Worm (Caenorhabditis elegans) whole organism, mixed stage, embryonic: Measurements from ENCODE around the gene lgc-25.

Experiments
- M03D4.4 ChIP-seq: sonication (generic microtip); optimal IDR thresholded peaks from 2 replicates; lab custom pipeline; 2017; ENCODE audit warnings: mild to moderate bottlenecking, missing genetic modification characterization, missing compliant biosample characterization
- bed-3 ChIP-seq: fragments of 200-800 bp; sonication (Bioruptor generic); optimal IDR thresholded peaks from 3 replicates; lab custom pipeline; 2018; ENCODE audit warnings: mild to moderate bottlenecking, missing genetic modification characterization, moderate library complexity, missing compliant biosample characterization
- blmp-1 ChIP-seq: fragments of 150-350 bp; optimal IDR thresholded peaks from 2 replicates; lab custom pipeline; 2014; ENCODE audit warnings: missing biosample characterization, missing genetic modification characterization
- ceh-39 ChIP-seq: fragments of 150-350 bp; optimal IDR thresholded peaks from 2 replicates; lab custom pipeline; 2014; ENCODE audit warnings: missing biosample characterization, missing genetic modification characterization
- ceh-43 ChIP-seq: fragments of 200-800 bp; sonication (Bioruptor generic); optimal IDR thresholded peaks from 2 replicates; lab custom pipeline; 2018; ENCODE audit warnings: mild to moderate bottlenecking, missing genetic modification characterization, moderate library complexity, missing compliant biosample characterization
- ceh-83 ChIP-seq: fragments of 200-800 bp; sonication (Bioruptor generic); optimal IDR thresholded peaks from 2 replicates; lab custom pipeline; 2018; ENCODE audit warnings: mild to moderate bottlenecking, missing genetic modification characterization, missing compliant biosample characterization
- ces-1 ChIP-seq: fragments of 150-350 bp; optimal IDR thresholded peaks from 2 replicates; lab custom pipeline; 2014; ENCODE audit warnings: missing biosample characterization, missing genetic modification reagents, missing genetic modification characterization
- cnd-1 ChIP-seq: fragments of 200-800 bp; sonication (Bioruptor generic); optimal IDR thresholded peaks from 2 replicates; lab custom pipeline; 2018; ENCODE audit warnings: mild to moderate bottlenecking, missing genetic modification characterization, missing compliant biosample characterization
- drap-1 ChIP-seq: fragments of 200-800 bp; sonication (Bioruptor generic); optimal IDR thresholded peaks from 3 replicates; lab custom pipeline; 2018; ENCODE audit warnings: mild to moderate bottlenecking, missing genetic modification characterization, missing compliant biosample characterization
- elt-1 ChIP-seq: sonication (generic microtip); optimal IDR thresholded peaks from 2 replicates; lab custom pipeline; 2017; ENCODE audit warnings: missing genetic modification characterization, mild to moderate bottlenecking, missing compliant biosample characterization, antibody characterized with exemption, moderate library complexity, borderline replicate concordance; ENCODE audit not compliant: insufficient read depth
- elt-3 ChIP-seq: fragments of 150-350 bp; optimal IDR thresholded peaks from 2 replicates; lab custom pipeline; 2014; ENCODE audit warnings: missing biosample characterization, missing genetic modification characterization
- ham-2 ChIP-seq: fragments of 200-800 bp; sonication (Bioruptor generic); optimal IDR thresholded peaks from 2 replicates; lab custom pipeline; 2018; ENCODE audit warnings: mild to moderate bottlenecking, missing genetic modification characterization, missing compliant biosample characterization
- hlh-1 ChIP-seq: fragments of 150-350 bp; optimal IDR thresholded peaks from 2 replicates; lab custom pipeline; 2014; ENCODE audit warnings: missing biosample characterization, missing genetic modification reagents, missing genetic modification characterization
- lin-13 ChIP-seq: fragments of 150-350 bp; optimal IDR thresholded peaks from 2 replicates; lab custom pipeline; 2014; ENCODE audit warnings: missing biosample characterization, missing genetic modification characterization
- lin-32 ChIP-seq: fragments of 200-800 bp; sonication (Bioruptor generic); optimal IDR thresholded peaks from 2 replicates; lab custom pipeline; 2018; ENCODE audit warnings: mild to moderate bottlenecking, missing genetic modification characterization, missing compliant biosample characterization
- lsy-2 ChIP-seq: fragments of 150-350 bp; optimal IDR thresholded peaks from 2 replicates; lab custom pipeline; 2014; ENCODE audit warnings: missing biosample characterization, missing genetic modification characterization
- mab-5 ChIP-seq: fragments of 150-350 bp; optimal IDR thresholded peaks from 2 replicates; lab custom pipeline; 2014; ENCODE audit warnings: missing biosample characterization, missing genetic modification characterization
- mep-1 ChIP-seq: fragments of 150-350 bp; optimal IDR thresholded peaks from 2 replicates; lab custom pipeline; 2017; ENCODE audit warnings: missing biosample characterization, missing genetic modification reagents, missing genetic modification characterization, inconsistent platforms
- nhr-12 ChIP-seq: fragments of 150-350 bp; optimal IDR thresholded peaks from 2 replicates; lab custom pipeline; 2014; ENCODE audit warnings: missing biosample characterization, missing genetic modification characterization
- nhr-2 ChIP-seq: fragments of 150-350 bp; optimal IDR thresholded peaks from 2 replicates; lab custom pipeline; 2014; ENCODE audit warnings: missing biosample characterization, missing genetic modification characterization
- nhr-237 ChIP-seq: fragments of 150-350 bp; optimal IDR thresholded peaks from 2 replicates; lab custom pipeline; 2014; ENCODE audit warnings: missing biosample characterization, missing genetic modification characterization
- nhr-28 ChIP-seq: fragments of 150-350 bp; optimal IDR thresholded peaks from 2 replicates; lab custom pipeline; 2014; ENCODE audit warnings: missing biosample characterization, missing genetic modification characterization
- nhr-76 ChIP-seq: sonication (generic microtip); optimal IDR thresholded peaks from 2 replicates; lab custom pipeline; 2017; ENCODE audit warnings: missing biosample characterization, missing genetic modification characterization
- pha-4 ChIP-seq: fragments of 150-350 bp; optimal IDR thresholded peaks from 2 replicates; lab custom pipeline; 2018; ENCODE audit warnings: missing biosample characterization, missing genetic modification reagents, missing genetic modification characterization
- sem-2 ChIP-seq: fragments of 200-800 bp; sonication (Bioruptor generic); optimal IDR thresholded peaks from 2 replicates; lab custom pipeline; 2018; ENCODE audit warnings: mild to moderate bottlenecking, missing genetic modification characterization, missing compliant biosample characterization
- snpc-4 ChIP-seq: fragments of 150-350 bp; optimal IDR thresholded peaks from 2 replicates; lab custom pipeline; 2014; ENCODE audit warnings: missing biosample characterization, missing genetic modification characterization
- sptf-1 ChIP-seq: sonication (generic microtip); optimal IDR thresholded peaks from 2 replicates; lab custom pipeline; 2017; ENCODE audit warnings: mild to moderate bottlenecking, missing genetic modification characterization, moderate library complexity, missing compliant biosample characterization
- tbx-8 ChIP-seq: fragments of 200-800 bp; sonication (Bioruptor generic); optimal IDR thresholded peaks from 2 replicates; lab custom pipeline; 2018; ENCODE audit warnings: mild to moderate bottlenecking, missing genetic modification characterization, moderate library complexity, missing compliant biosample characterization
- unc-120 ChIP-seq: sonication (generic microtip); optimal IDR thresholded peaks from 2 replicates; lab custom pipeline; 2017; ENCODE audit warnings: missing genetic modification characterization, missing compliant biosample characterization; ENCODE audit not compliant: poor library complexity, severe bottlenecking
- unc-39 ChIP-seq: fragments of 150-350 bp; optimal IDR thresholded peaks from 2 replicates; lab custom pipeline; 2014; ENCODE audit warnings: missing biosample characterization, missing genetic modification characterization
- unc-62 ChIP-seq: fragments of 150-350 bp; optimal IDR thresholded peaks from 2 replicates; lab custom pipeline; 2014; ENCODE audit warnings: missing biosample characterization, missing genetic modification reagents, missing genetic modification characterization
- zip-8 ChIP-seq: fragments of 150-350 bp; optimal IDR thresholded peaks from 2 replicates; lab custom pipeline; 2014; ENCODE audit warnings: missing biosample characterization, missing genetic modification characterization
- ztf-11 ChIP-seq: fragments of 150-350 bp; optimal IDR thresholded peaks from 2 replicates; lab custom pipeline; 2014; ENCODE audit warnings: missing biosample characterization, missing genetic modification characterization

lgc-25 gene

DNA sequence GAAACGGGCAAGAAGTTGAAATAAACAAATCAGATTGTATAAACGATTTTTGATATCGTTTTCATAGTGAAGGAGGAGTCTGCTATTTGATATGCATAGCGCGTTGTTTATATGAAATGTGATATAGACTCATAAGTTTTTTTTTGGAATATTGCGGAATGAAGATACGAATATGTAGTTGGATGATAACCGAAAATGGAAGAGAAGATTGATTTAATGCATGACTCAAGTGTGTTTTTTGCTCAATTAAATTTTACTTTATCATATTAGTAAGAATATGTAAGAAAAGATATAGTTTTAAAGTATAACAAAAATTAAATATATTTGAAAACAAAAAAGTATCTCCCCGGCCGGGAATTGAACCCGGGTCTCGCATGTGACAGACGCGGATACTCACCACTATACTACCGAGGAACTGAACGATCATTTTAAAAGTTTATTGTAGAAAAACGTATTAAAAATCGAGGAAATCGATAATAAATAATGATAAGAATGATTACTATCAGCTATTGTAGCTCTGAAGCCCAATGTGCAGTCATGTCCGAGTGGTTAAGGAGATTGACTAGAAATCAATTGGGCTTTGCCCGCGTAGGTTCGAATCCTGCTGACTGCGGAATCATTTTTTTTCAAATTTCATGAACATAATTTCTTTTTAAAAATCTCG, at the start of gene lgc-25:
Gene lgc-25 (minus strand): TSS at position 51 of the 664 bp plus-strand sequence.
- TF ChIP-seq bed-3 (GFP tag; lab: Kevin White, UChicago) (no peak), mab-5 (no peak), tbx-8 (GFP tag; lab: Kevin White, UChicago) (no peak), lin-32 (GFP tag; lab: Kevin White, UChicago) (no peak), ztf-11 (tag; lab: Kevin White, UChicago) (no peak), unc-39 (tag; lab: Kevin White, UChicago) (no peak), ceh-39 (tag; lab: Kevin White, UChicago) (no peak), M03D4.4 (tag; lab: Kevin White, UChicago) (no peak), unc-62 (GFP tag; lab: Kevin White, UChicago) (no peak), zip-8 (tag; lab: Kevin White, UChicago) (no peak), lin-13 (tag; lab: Kevin White, UChicago) (no peak), ces-1 (GFP tag; lab: Kevin White, UChicago) (no peak), elt-3 (tag; lab: Kevin White, UChicago) (no peak), nhr-237 (tag; lab: Kevin White, UChicago) (no peak), blmp-1 (tag; lab: Kevin White, UChicago) (no peak), pha-4 (tag; lab: Kevin White, UChicago) (no peak), ceh-83 (GFP tag; lab: Kevin White, UChicago) (no peak), drap-1 (no peak)

DNA sequence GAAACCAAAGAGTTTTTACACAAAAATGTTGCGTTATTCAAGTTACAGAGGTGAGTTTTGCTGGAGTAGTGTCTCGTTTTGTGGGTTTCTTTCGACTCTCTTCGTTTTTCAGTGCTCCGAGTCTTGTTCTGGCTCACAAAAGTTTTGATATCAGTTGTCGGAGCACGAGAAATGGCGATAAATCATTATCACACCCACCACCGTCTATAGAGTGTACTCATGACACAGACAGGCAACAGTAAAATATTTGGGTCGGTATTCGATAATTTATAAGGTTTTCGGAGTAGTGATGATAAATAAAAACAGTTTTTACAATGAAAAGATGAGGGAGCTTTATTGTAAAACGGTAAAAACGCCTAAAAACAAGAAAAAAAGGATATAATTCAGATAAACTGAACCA, 46.4 kb upstream of the lgc-25 start, which contains the start of gene ceh-37:
Gene ceh-37 (minus strand): TSS at position 59 of the 400 bp plus-strand sequence.
- TF ChIP-seq unc-120 (no peak), zip-8 (tag; lab: Kevin White, UChicago) (no peak), nhr-237 (tag; lab: Kevin White, UChicago) (no peak), lin-32 (GFP tag; lab: Kevin White, UChicago) (no peak), ham-2 (GFP tag; lab: Kevin White, UChicago) (no peak), snpc-4 (tag; lab: Kevin White, UChicago) (no peak), nhr-2 (tag; lab: Kevin White, UChicago) (no peak), unc-62 (GFP tag; lab: Kevin White, UChicago) (no peak), mep-1 (no peak), nhr-12 (no peak), lsy-2 (no peak), nhr-28 (tag; lab: Kevin White, UChicago) (no peak), ztf-11 (tag; lab: Kevin White, UChicago) (no peak), ceh-43 (no peak)

DNA sequence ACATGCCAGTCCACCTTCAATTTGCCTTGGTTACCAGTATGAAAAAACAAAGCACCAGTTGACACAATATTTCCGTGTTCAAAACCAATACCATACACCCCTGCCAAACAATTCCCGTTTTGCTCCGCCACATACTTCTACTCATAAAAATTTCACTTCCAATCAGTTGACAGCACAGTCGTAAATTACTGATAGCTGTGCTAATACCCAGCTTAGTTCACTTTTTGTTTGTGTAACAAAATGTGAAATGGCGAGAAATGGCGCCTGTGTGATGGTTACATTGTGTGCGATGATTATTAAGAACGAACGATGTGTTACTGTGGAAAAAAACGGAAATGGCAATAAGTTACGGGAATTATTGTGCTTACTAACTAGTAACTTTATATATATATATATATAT, 44.8 kb upstream of the lgc-25 start:
- TF ChIP-seq sptf-1 (tag; lab: Kevin White, UChicago) (no peak), ham-2 (GFP tag; lab: Kevin White, UChicago) (no peak), nhr-237 (tag; lab: Kevin White, UChicago) (no peak), zip-8 (tag; lab: Kevin White, UChicago) (no peak), cnd-1 (tag; lab: Kevin White, UChicago) (no peak), nhr-2 (tag; lab: Kevin White, UChicago) (no peak), ceh-83 (GFP tag; lab: Kevin White, UChicago) (no peak), elt-3 (tag; lab: Kevin White, UChicago) (no peak), nhr-12 (no peak), unc-39 (tag; lab: Kevin White, UChicago) (no peak), hlh-1 (tag; lab: Kevin White, UChicago) (no peak), mab-5 (no peak), drap-1 (no peak), sem-2 (GFP tag; lab: Kevin White, UChicago) (no peak), snpc-4 (tag; lab: Kevin White, UChicago) (no peak), blmp-1 (tag; lab: Kevin White, UChicago) (no peak), elt-1 (no peak), nhr-76 (no peak)

DNA sequence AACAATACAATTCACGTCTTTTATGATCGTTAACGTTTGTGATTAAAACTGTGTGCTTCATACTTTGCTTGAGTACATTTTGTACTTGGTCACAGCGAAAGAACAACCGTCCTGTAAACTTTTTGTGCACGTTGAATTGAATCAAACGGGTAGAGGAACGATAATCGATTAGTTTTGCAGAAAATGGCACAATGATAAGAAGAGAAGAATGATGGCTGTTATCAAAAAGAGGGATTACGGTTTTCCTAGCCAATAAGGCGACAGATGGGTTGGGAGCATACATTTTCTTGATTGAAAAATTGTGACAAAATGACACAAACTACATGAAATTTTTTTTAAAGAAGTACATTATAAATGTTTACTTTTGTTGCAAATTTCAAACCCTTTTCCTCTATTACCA, 32.7 kb upstream of the lgc-25 start:
- TF ChIP-seq lsy-2 (no peak), tbx-8 (GFP tag; lab: Kevin White, UChicago) (no peak), mab-5 (no peak), elt-3 (tag; lab: Kevin White, UChicago) (no peak), snpc-4 (tag; lab: Kevin White, UChicago) (no peak), nhr-76 (no peak), ceh-83 (GFP tag; lab: Kevin White, UChicago) (no peak), M03D4.4 (tag; lab: Kevin White, UChicago) (no peak), ham-2 (GFP tag; lab: Kevin White, UChicago) (no peak), sem-2 (GFP tag; lab: Kevin White, UChicago) (no peak)
